Worm (Caenorhabditis elegans) whole organism, mixed stage, embryonic: ENCODE data around the gene Y11D7A.19.
"Not testable (repeated sequence)": the region's sequence is repeated elsewhere in the genome, so short reads cannot be mapped to it uniquely, and the experiment has no call there.

Source experiments
- bed-3 ChIP-seq: fragments of 200-800 bp; sonication (Bioruptor generic); optimal IDR thresholded peaks from 3 replicates; lab custom pipeline; 2018; ENCODE audit warnings: mild to moderate bottlenecking, missing genetic modification characterization, moderate library complexity, missing compliant biosample characterization
- blmp-1 ChIP-seq: fragments of 150-350 bp; optimal IDR thresholded peaks from 2 replicates; lab custom pipeline; 2014; ENCODE audit warnings: missing biosample characterization, missing genetic modification characterization
- ces-1 ChIP-seq: fragments of 150-350 bp; optimal IDR thresholded peaks from 2 replicates; lab custom pipeline; 2014; ENCODE audit warnings: missing biosample characterization, missing genetic modification reagents, missing genetic modification characterization
- lin-13 ChIP-seq: fragments of 150-350 bp; optimal IDR thresholded peaks from 2 replicates; lab custom pipeline; 2014; ENCODE audit warnings: missing biosample characterization, missing genetic modification characterization
- lin-32 ChIP-seq: fragments of 200-800 bp; sonication (Bioruptor generic); optimal IDR thresholded peaks from 2 replicates; lab custom pipeline; 2018; ENCODE audit warnings: mild to moderate bottlenecking, missing genetic modification characterization, missing compliant biosample characterization
- mls-2 ChIP-seq: sonication (generic microtip); optimal IDR thresholded peaks from 2 replicates; lab custom pipeline; 2016; ENCODE audit warnings: mild to moderate bottlenecking, missing genetic modification characterization, moderate library complexity, missing compliant biosample characterization
- pha-4 ChIP-seq: fragments of 150-350 bp; optimal IDR thresholded peaks from 2 replicates; lab custom pipeline; 2018; ENCODE audit warnings: missing biosample characterization, missing genetic modification reagents, missing genetic modification characterization
- snpc-4 ChIP-seq: fragments of 150-350 bp; optimal IDR thresholded peaks from 2 replicates; lab custom pipeline; 2014; ENCODE audit warnings: missing biosample characterization, missing genetic modification characterization
- sptf-1 ChIP-seq: sonication (generic microtip); optimal IDR thresholded peaks from 2 replicates; lab custom pipeline; 2017; ENCODE audit warnings: mild to moderate bottlenecking, missing genetic modification characterization, moderate library complexity, missing compliant biosample characterization
- unc-39 ChIP-seq: fragments of 150-350 bp; optimal IDR thresholded peaks from 2 replicates; lab custom pipeline; 2014; ENCODE audit warnings: missing biosample characterization, missing genetic modification characterization
- unc-62 ChIP-seq: fragments of 150-350 bp; optimal IDR thresholded peaks from 2 replicates; lab custom pipeline; 2014; ENCODE audit warnings: missing biosample characterization, missing genetic modification reagents, missing genetic modification characterization
- ztf-11 ChIP-seq: fragments of 150-350 bp; optimal IDR thresholded peaks from 2 replicates; lab custom pipeline; 2014; ENCODE audit warnings: missing biosample characterization, missing genetic modification characterization

DNA sequence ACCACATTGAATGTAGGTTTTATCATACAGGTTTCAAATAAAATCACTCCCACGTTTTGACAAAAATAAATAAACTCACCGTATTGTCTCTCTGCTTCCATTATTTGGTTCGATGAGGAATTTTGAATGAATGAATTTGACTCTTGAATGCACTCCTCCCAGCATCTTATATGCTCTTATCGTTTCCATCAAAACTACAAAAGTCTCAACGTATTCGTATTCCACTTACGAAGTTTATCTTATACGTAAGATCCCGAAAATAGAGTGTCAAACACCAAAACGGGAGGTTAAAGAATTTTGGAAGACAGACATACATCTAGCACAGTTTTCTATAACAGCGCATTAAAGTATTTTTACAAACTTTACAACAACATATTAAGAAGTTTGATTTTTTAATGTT is 27.5 kb upstream of the Y11D7A.19 start, which contains the start of gene nhr-264:
- not testable (repeated sequence) for TF ChIP-seq lin-13 (tag; lab: Kevin White, UChicago); snpc-4 (tag; lab: Kevin White, UChicago); ztf-11; mls-2; bed-3 (GFP tag; lab: Kevin White, UChicago); unc-39 (tag; lab: Kevin White, UChicago); pha-4; sptf-1 (tag; lab: Kevin White, UChicago); unc-62 (GFP tag; lab: Kevin White, UChicago); blmp-1 (tag; lab: Kevin White, UChicago); lin-32 (GFP tag; lab: Kevin White, UChicago); ces-1 (GFP tag; lab: Kevin White, UChicago)
